Worm (Caenorhabditis elegans) whole organism, L3 larva: ENCODE data around the gene exc-12.

Experiments used
- ZK546.5 ChIP-seq: sonication (generic microtip); optimal IDR thresholded peaks from 2 replicates; lab custom pipeline; 2017; ENCODE audit warnings: missing biosample characterization, missing genetic modification characterization
- aly-2 ChIP-seq: fragments of 150-350 bp; optimal IDR thresholded peaks from 2 replicates; lab custom pipeline; 2014; ENCODE audit warnings: missing biosample characterization, missing genetic modification characterization
- ceh-16 ChIP-seq: sonication (generic microtip); optimal IDR thresholded peaks from 2 replicates; lab custom pipeline; 2017; ENCODE audit warnings: missing biosample characterization, missing genetic modification characterization
- ceh-28 ChIP-seq: fragments of 150-350 bp; optimal IDR thresholded peaks from 2 replicates; lab custom pipeline; 2014; ENCODE audit warnings: missing biosample characterization, missing genetic modification reagents, missing genetic modification characterization
- ceh-82 ChIP-seq: fragments of 150-350 bp; optimal IDR thresholded peaks from 2 replicates; lab custom pipeline; 2014; ENCODE audit warnings: missing biosample characterization, missing genetic modification characterization
- ceh-9 ChIP-seq: sonication (generic microtip); optimal IDR thresholded peaks from 2 replicates; lab custom pipeline; 2018; ENCODE audit warnings: missing biosample characterization, missing genetic modification characterization
- daf-12 ChIP-seq: fragments of 150-350 bp; optimal IDR thresholded peaks from 2 replicates; lab custom pipeline; 2014; ENCODE audit warnings: missing biosample characterization, missing genetic modification reagents, missing genetic modification characterization
- egl-27 ChIP-seq: sonication (generic microtip); optimal IDR thresholded peaks from 4 replicates; lab custom pipeline; 2017; ENCODE audit warnings: missing biosample characterization, missing genetic modification reagents, missing genetic modification characterization
- egl-5 ChIP-seq: fragments of 150-350 bp; optimal IDR thresholded peaks from 2 replicates; lab custom pipeline; 2017; ENCODE audit warnings: missing biosample characterization, missing genetic modification reagents, missing genetic modification characterization, inconsistent platforms
- elt-1 ChIP-seq: fragments of 150-350 bp; optimal IDR thresholded peaks from 2 replicates; lab custom pipeline; 2014; ENCODE audit warnings: missing biosample characterization, missing genetic modification characterization
- elt-2 ChIP-seq: sonication (generic microtip); optimal IDR thresholded peaks from 2 replicates; lab custom pipeline; 2016; ENCODE audit warnings: missing genetic modification reagents, mild to moderate bottlenecking, missing genetic modification characterization, missing compliant biosample characterization
- elt-3 ChIP-seq, 3 experiments: fragments of 150-350 bp in 1 of 3; sonication (generic microtip) in 2 of 3; optimal IDR thresholded peaks; 2 replicates in 2 of 3; 4 replicates in 1 of 3; lab custom pipeline; 2014 to 2017; ENCODE audit warnings: missing biosample characterization in 3 of 3, missing genetic modification characterization in 3 of 3
- eor-1 ChIP-seq, 2 experiments: fragments of 150-350 bp; optimal IDR thresholded peaks; 2 replicates each; lab custom pipeline; 2014 to 2018; ENCODE audit warnings: missing biosample characterization in 2 of 2, missing genetic modification characterization in 2 of 2
- fkh-10 ChIP-seq: sonication (generic microtip); optimal IDR thresholded peaks from 2 replicates; lab custom pipeline; 2017; ENCODE audit warnings: missing biosample characterization, missing genetic modification reagents, missing genetic modification characterization
- fkh-2 ChIP-seq: fragments of 150-350 bp; optimal IDR thresholded peaks from 2 replicates; lab custom pipeline; 2014; ENCODE audit warnings: missing biosample characterization, missing genetic modification reagents, missing genetic modification characterization
- fos-1 ChIP-seq: fragments of 150-350 bp; optimal IDR thresholded peaks from 2 replicates; lab custom pipeline; 2014; ENCODE audit warnings: missing biosample characterization, missing genetic modification characterization
- hmg-11 ChIP-seq: sonication (generic microtip); optimal IDR thresholded peaks from 2 replicates; lab custom pipeline; 2016; ENCODE audit warnings: missing genetic modification characterization, missing compliant biosample characterization
- jun-1 ChIP-seq: fragments of 150-350 bp; optimal IDR thresholded peaks from 2 replicates; lab custom pipeline; 2014; ENCODE audit warnings: missing biosample characterization, missing genetic modification reagents, missing genetic modification characterization
- lin-39 ChIP-seq: fragments of 150-350 bp; optimal IDR thresholded peaks from 2 replicates; lab custom pipeline; 2018; ENCODE audit warnings: missing biosample characterization, missing genetic modification reagents, missing genetic modification characterization
- mdl-1 ChIP-seq: fragments of 150-350 bp; optimal IDR thresholded peaks from 2 replicates; lab custom pipeline; 2014; ENCODE audit warnings: missing biosample characterization, missing genetic modification characterization
- mml-1 ChIP-seq: fragments of 150-350 bp; sonication (generic microtip); optimal IDR thresholded peaks from 3 replicates; lab custom pipeline; 2014; ENCODE audit warnings: missing biosample characterization, missing genetic modification characterization
- nfya-1 ChIP-seq: sonication (generic microtip); optimal IDR thresholded peaks from 2 replicates; lab custom pipeline; 2017; ENCODE audit warnings: missing genetic modification characterization, mild to moderate bottlenecking, missing compliant biosample characterization, antibody characterized with exemption, moderate library complexity; ENCODE audit not compliant: insufficient read depth
- nhr-11 ChIP-seq: fragments of 150-350 bp; optimal IDR thresholded peaks from 2 replicates; lab custom pipeline; 2014; ENCODE audit warnings: missing biosample characterization, missing genetic modification characterization
- nhr-12 ChIP-seq: fragments of 150-350 bp; optimal IDR thresholded peaks from 2 replicates; lab custom pipeline; 2014; ENCODE audit warnings: missing biosample characterization, missing genetic modification characterization
- nhr-23 ChIP-seq: fragments of 150-350 bp; optimal IDR thresholded peaks from 2 replicates; lab custom pipeline; 2014; ENCODE audit warnings: missing biosample characterization, missing genetic modification reagents, missing genetic modification characterization
- nhr-237 ChIP-seq: fragments of 150-350 bp; optimal IDR thresholded peaks from 2 replicates; lab custom pipeline; 2014; ENCODE audit warnings: missing biosample characterization, missing genetic modification characterization
- nhr-25 ChIP-seq: sonication (generic microtip); optimal IDR thresholded peaks from 2 replicates; lab custom pipeline; 2017; ENCODE audit warnings: missing biosample characterization, missing genetic modification characterization
- nhr-43 ChIP-seq: sonication (generic microtip); optimal IDR thresholded peaks from 2 replicates; lab custom pipeline; 2016; ENCODE audit warnings: mild to moderate bottlenecking, missing genetic modification characterization, missing compliant biosample characterization; ENCODE audit not compliant: poor library complexity, severe bottlenecking
- nhr-76 ChIP-seq: fragments of 150-350 bp; sonication (generic microtip); optimal IDR thresholded peaks from 5 replicates; lab custom pipeline; 2014; ENCODE audit warnings: missing biosample characterization, missing genetic modification characterization
- nhr-77 ChIP-seq: fragments of 150-350 bp; optimal IDR thresholded peaks from 2 replicates; lab custom pipeline; 2014; ENCODE audit warnings: missing biosample characterization, missing genetic modification characterization
- pha-4 ChIP-seq: fragments of 150-350 bp; optimal IDR thresholded peaks from 2 replicates; lab custom pipeline; 2014; ENCODE audit warnings: missing biosample characterization, missing genetic modification reagents, missing genetic modification characterization
- pqm-1 ChIP-seq: fragments of 150-350 bp; optimal IDR thresholded peaks from 2 replicates; lab custom pipeline; 2017; ENCODE audit warnings: missing biosample characterization, missing genetic modification characterization, inconsistent platforms
- skn-1 ChIP-seq: fragments of 150-350 bp; optimal IDR thresholded peaks from 2 replicates; lab custom pipeline; 2014; ENCODE audit warnings: missing biosample characterization, missing genetic modification characterization
- snpc-4 ChIP-seq: fragments of 150-350 bp; optimal IDR thresholded peaks from 2 replicates; lab custom pipeline; 2014; ENCODE audit warnings: missing biosample characterization, missing genetic modification characterization
- tbx-2 ChIP-seq: sonication (generic microtip); optimal IDR thresholded peaks from 2 replicates; lab custom pipeline; 2016; ENCODE audit warnings: mild to moderate bottlenecking, missing genetic modification characterization, missing compliant biosample characterization
- unc-39 ChIP-seq: sonication (generic microtip); optimal IDR thresholded peaks from 4 replicates; lab custom pipeline; 2017; ENCODE audit warnings: missing biosample characterization, missing genetic modification characterization
- unc-62 ChIP-seq: fragments of 150-350 bp; sonication (generic microtip); optimal IDR thresholded peaks from 4 replicates; lab custom pipeline; 2014; ENCODE audit warnings: missing biosample characterization, missing genetic modification reagents, missing genetic modification characterization
- zag-1 ChIP-seq: fragments of 150-350 bp; optimal IDR thresholded peaks from 2 replicates; lab custom pipeline; 2014; ENCODE audit warnings: missing biosample characterization, missing genetic modification characterization
- ztf-4 ChIP-seq: fragments of 150-350 bp; optimal IDR thresholded peaks from 2 replicates; lab custom pipeline; 2014; ENCODE audit warnings: missing biosample characterization, missing genetic modification characterization

The exc-12 gene

ce11 chrIII:13526191-13526590 is 44.1 kb downstream of the exc-12 start:
- no peak for TF ChIP-seq ceh-9
- TF ChIP-seq tbx-2 (tag; lab: Kevin White, UChicago) = no peak
- TF ChIP-seq snpc-4 = no peak
- no peak for TF ChIP-seq nhr-23
- no peak for TF ChIP-seq nhr-237
- TF ChIP-seq daf-12 (tag; lab: Kevin White, UChicago) = no peak
- no peak for TF ChIP-seq aly-2 (tag; lab: Kevin White, UChicago)
- no peak for TF ChIP-seq egl-27 (tag; lab: Kevin White, UChicago)
- no peak for TF ChIP-seq ceh-82 (tag; lab: Kevin White, UChicago)
- no peak for TF ChIP-seq jun-1
- TF ChIP-seq fkh-2 (tag; lab: Kevin White, UChicago) = no peak
- peak; percentile 47 for TF ChIP-seq ceh-28
- TF ChIP-seq unc-39 (tag; lab: Kevin White, UChicago) = no peak
- TF ChIP-seq ztf-4 (tag; lab: Kevin White, UChicago) = no peak
- TF ChIP-seq egl-5 (tag; lab: Kevin White, UChicago) = no peak
- TF ChIP-seq nhr-76 (tag; lab: Kevin White, UChicago) = no peak
- TF ChIP-seq mml-1 (tag; lab: Kevin White, UChicago) = no peak
- TF ChIP-seq elt-1 (tag; lab: Kevin White, UChicago) = no peak
- TF ChIP-seq skn-1 (tag; lab: Kevin White, UChicago) = no peak
- no peak for TF ChIP-seq nhr-43 (tag; lab: Kevin White, UChicago)
- no peak for TF ChIP-seq nhr-25 (tag; lab: Kevin White, UChicago)
- no peak for TF ChIP-seq nhr-11 (tag; lab: Kevin White, UChicago)
- TF ChIP-seq nhr-12 (tag; lab: Kevin White, UChicago) = no peak
- TF ChIP-seq nhr-77 (tag; lab: Kevin White, UChicago) = no peak
- peak; percentile 13 for TF ChIP-seq pha-4 (tag; lab: Kevin White, UChicago)
- peak; percentile 60 for TF ChIP-seq elt-2 (tag; lab: Kevin White, UChicago)
- no peak for TF ChIP-seq mdl-1 (tag; lab: Kevin White, UChicago)
- TF ChIP-seq ceh-16 (tag; lab: Kevin White, UChicago) = no peak
- TF ChIP-seq nfya-1 (tag; lab: Kevin White, UChicago) = no peak
- no peak for TF ChIP-seq fkh-10
- no peak for TF ChIP-seq hmg-11 (tag; lab: Kevin White, UChicago)
- TF ChIP-seq fos-1 (tag; lab: Kevin White, UChicago) = peak; percentile 25
- no peak for TF ChIP-seq eor-1 (tag; optimal IDR thresholded peaks at IDR 0.05; lab: Kevin White, UChicago)
- TF ChIP-seq ZK546.5 (tag; lab: Kevin White, UChicago) = no peak
- TF ChIP-seq pqm-1 (tag; lab: Kevin White, UChicago) = peak; percentile 62

- TF ChIP-seq egl-5 (tag; lab: Kevin White, UChicago) (no peak), skn-1 (tag; lab: Kevin White, UChicago) (no peak), unc-62 (GFP tag; lab: Kevin White, UChicago) (no peak), elt-3 (tag; optimal IDR thresholded peaks at IDR 0.05; lab: Kevin White, UChicago) (no peak), nhr-76 (tag; lab: Kevin White, UChicago) (no peak), nfya-1 (tag; lab: Kevin White, UChicago) (no peak), jun-1 (no peak), aly-2 (tag; lab: Kevin White, UChicago) (no peak), nhr-237 (no peak), hmg-11 (tag; lab: Kevin White, UChicago) (no peak), fkh-10 (no peak), egl-27 (tag; lab: Kevin White, UChicago) (no peak), pqm-1 (tag; lab: Kevin White, UChicago) (no peak), zag-1 (tag; lab: Kevin White, UChicago) (no peak), ZK546.5 (tag; lab: Kevin White, UChicago) (no peak), nhr-23 (no peak), mml-1 (tag; lab: Kevin White, UChicago) (no peak)
- TF ChIP-seq, all 47 proteins: peak for 0
Observed at ce11 chrIII:13525118-13525839, 45.0 kb downstream of the exc-12 start.

- TF ChIP-seq ztf-4 (tag; lab: Kevin White, UChicago) (no peak), snpc-4 (no peak), elt-2 (tag; lab: Kevin White, UChicago) (no peak), pqm-1 (tag; lab: Kevin White, UChicago) (no peak), mml-1 (tag; lab: Kevin White, UChicago) (no peak), aly-2 (tag; lab: Kevin White, UChicago) (no peak), lin-39 (no peak), egl-5 (tag; lab: Kevin White, UChicago) (no peak)
Observed at ce11 chrIII:13524021-13524420, 46.2 kb downstream of the exc-12 start, which contains the start of gene pod-1. pod-1 (minus strand) TSS chrIII:13524121.
